Worm (Caenorhabditis elegans) whole organism, late embryonic: ENCODE data around the gene ced-13.

Experiments
- T23F11.4 ChIP-seq: fragments of 200-800 bp; sonication (Bioruptor generic); optimal IDR thresholded peaks from 2 replicates; lab custom pipeline; 2018; ENCODE audit warnings: mild to moderate bottlenecking, missing genetic modification characterization, missing compliant biosample characterization
- Y22D7AL.16 ChIP-seq: sonication (generic microtip); optimal IDR thresholded peaks from 2 replicates; lab custom pipeline; 2016; ENCODE audit warnings: missing genetic modification characterization, missing compliant biosample characterization
- ceh-30 ChIP-seq: fragments of 150-350 bp; optimal IDR thresholded peaks from 2 replicates; lab custom pipeline; 2014; ENCODE audit warnings: missing biosample characterization, missing genetic modification characterization
- fkh-6 ChIP-seq: sonication (generic microtip); optimal IDR thresholded peaks from 2 replicates; lab custom pipeline; 2016; ENCODE audit warnings: missing genetic modification characterization, missing compliant biosample characterization
- nhr-11 ChIP-seq: fragments of 150-350 bp; optimal IDR thresholded peaks from 2 replicates; lab custom pipeline; 2014; ENCODE audit warnings: missing biosample characterization, missing genetic modification characterization
- pag-3 ChIP-seq: sonication (generic microtip); optimal IDR thresholded peaks from 2 replicates; lab custom pipeline; 2016; ENCODE audit warnings: missing compliant biosample characterization, missing genetic modification characterization, borderline replicate concordance
- pros-1 ChIP-seq: fragments of 150-350 bp; optimal IDR thresholded peaks from 2 replicates; lab custom pipeline; 2014; ENCODE audit warnings: missing biosample characterization, missing genetic modification reagents, missing genetic modification characterization
- sox-4 ChIP-seq: sonication (generic microtip); optimal IDR thresholded peaks from 2 replicates; lab custom pipeline; 2017; ENCODE audit warnings: mild to moderate bottlenecking, missing genetic modification characterization, inconsistent platforms, missing compliant biosample characterization
- zip-5 ChIP-seq: sonication (generic microtip); optimal IDR thresholded peaks from 2 replicates; lab custom pipeline; 2016; ENCODE audit warnings: missing genetic modification characterization, missing compliant biosample characterization

- no peak for TF ChIP-seq T23F11.4 (GFP tag; lab: Kevin White, UChicago)
- no peak for TF ChIP-seq Y22D7AL.16
- TF ChIP-seq pros-1 (tag; lab: Kevin White, UChicago) = no peak
- TF ChIP-seq ceh-30 (tag; lab: Kevin White, UChicago) = no peak
- TF ChIP-seq pag-3 (tag; lab: Kevin White, UChicago) = no peak
- TF ChIP-seq zip-5 = no peak
- TF ChIP-seq nhr-11 (tag; lab: Kevin White, UChicago) = no peak
- no peak for TF ChIP-seq sox-4
- TF ChIP-seq fkh-6 (tag; lab: Kevin White, UChicago) = no peak
These were observed 24.6 kb downstream of the ced-13 start, which contains the start of gene ksr-1 for ce11 chrX:8274869-8275268.
